Fruit fly (Drosophila melanogaster) whole organism, embryonic: ENCODE data around the gene sqh.

Source experiments
- Antp ChIP-seq: fragments of 200-800 bp; sonication (Bioruptor generic); optimal IDR thresholded peaks from 3 replicates; lab custom pipeline; 2016; ENCODE audit warnings: missing biosample characterization, missing genetic modification characterization
- CG10321 ChIP-seq: fragments of 200-800 bp; sonication (Bioruptor generic); IDR thresholded peaks from 2 replicates; pipeline ENCODE4 v1.3.6; 2022; ENCODE audit warnings: missing biosample characterization, missing genetic modification characterization
- CG10431 ChIP-seq: fragments of 200-800 bp; sonication (Bioruptor generic); optimal IDR thresholded peaks from 3 replicates; lab custom pipeline; 2018; ENCODE audit warnings: missing biosample characterization, mild to moderate bottlenecking, missing genetic modification characterization
- CG11456 ChIP-seq: fragments of 200-800 bp; sonication (Bioruptor generic); IDR thresholded peaks from 3 replicates; pipeline ENCODE4 v1.3.6; 2022; ENCODE audit warnings: missing biosample characterization, missing genetic modification characterization
- CG12236 ChIP-seq: fragments of 200-800 bp; sonication (Bioruptor generic); optimal IDR thresholded peaks from 2 replicates; lab custom pipeline; 2016; ENCODE audit warnings: missing biosample characterization, missing genetic modification characterization
- CG14014 ChIP-seq: fragments of 200-800 bp; sonication (Bioruptor generic); IDR thresholded peaks from 2 replicates; pipeline ENCODE4 v1.3.6; 2022; ENCODE audit warnings: missing biosample characterization, missing genetic modification characterization
- CG15073 ChIP-seq: fragments of 200-800 bp; sonication (Bioruptor generic); optimal IDR thresholded peaks from 2 replicates; lab custom pipeline; 2016; ENCODE audit warnings: missing biosample characterization, missing genetic modification characterization
- CG15479 ChIP-seq: fragments of 200-800 bp; sonication (Bioruptor generic); optimal IDR thresholded peaks from 3 replicates; lab custom pipeline; 2019; ENCODE audit warnings: missing biosample characterization, mild to moderate bottlenecking, missing genetic modification characterization, moderate library complexity
- CG1603 ChIP-seq: fragments of 200-800 bp; sonication (Bioruptor generic); optimal IDR thresholded peaks from 2 replicates; lab custom pipeline; 2019; ENCODE audit warnings: missing biosample characterization, mild to moderate bottlenecking, missing genetic modification characterization, moderate library complexity
- CG17328 ChIP-seq: fragments of 200-800 bp; sonication (Bioruptor generic); IDR thresholded peaks from 2 replicates; pipeline ENCODE4 v1.3.6; 2022; ENCODE audit warnings: missing biosample characterization, missing genetic modification characterization
- CG18476 ChIP-seq: fragments of 200-800 bp; sonication (Bioruptor generic); optimal IDR thresholded peaks from 2 replicates; lab custom pipeline; 2016; ENCODE audit warnings: missing biosample characterization, mild to moderate bottlenecking, missing genetic modification characterization
- CG2875 ChIP-seq: fragments of 200-800 bp; sonication (Bioruptor generic); optimal IDR thresholded peaks from 2 replicates; lab custom pipeline; 2017; ENCODE audit warnings: missing biosample characterization, mild to moderate bottlenecking, missing genetic modification characterization, missing genetic modification reagents
- CG30403 ChIP-seq: fragments of 200-800 bp; sonication (Bioruptor generic); optimal IDR thresholded peaks from 3 replicates; lab custom pipeline; 2016; ENCODE audit warnings: missing biosample characterization, missing genetic modification characterization
- CG31365 ChIP-seq: fragments of 200-800 bp; sonication (Bioruptor generic); optimal IDR thresholded peaks from 2 replicates; lab custom pipeline; 2018; ENCODE audit warnings: missing biosample characterization, mild to moderate bottlenecking, missing genetic modification characterization
- CG32532 ChIP-seq: fragments of 200-800 bp; sonication (Bioruptor generic); IDR thresholded peaks from 2 replicates; pipeline ENCODE4 v1.3.6; 2022; ENCODE audit warnings: missing biosample characterization, missing genetic modification characterization
- CG32772 ChIP-seq: fragments of 200-800 bp; sonication (Bioruptor generic); IDR thresholded peaks from 2 replicates; pipeline ENCODE4 v1.3.6; 2022; ENCODE audit warnings: missing biosample characterization, missing genetic modification characterization
- CG33557 ChIP-seq: fragments of 200-800 bp; sonication (Bioruptor generic); optimal IDR thresholded peaks from 2 replicates; lab custom pipeline; 2019; ENCODE audit warnings: missing biosample characterization, mild to moderate bottlenecking, missing genetic modification characterization, moderate library complexity
- CG6175 ChIP-seq: fragments of 200-800 bp; sonication (Bioruptor generic); IDR thresholded peaks from 3 replicates; pipeline ENCODE4 v1.3.6; 2022; ENCODE audit warnings: missing biosample characterization, missing genetic modification characterization
- CG6272 ChIP-seq: fragments of 200-800 bp; sonication (Bioruptor generic); IDR thresholded peaks from 2 replicates; pipeline ENCODE4 v1.3.6; 2022; ENCODE audit warnings: missing biosample characterization, missing genetic modification characterization
- CG6689 ChIP-seq: fragments of 200-800 bp; sonication (Bioruptor generic); IDR thresholded peaks from 2 replicates; pipeline ENCODE4 v1.3.6; 2022; ENCODE audit warnings: missing biosample characterization, missing genetic modification characterization
- CG6813 ChIP-seq: fragments of 200-800 bp; sonication (Bioruptor generic); optimal IDR thresholded peaks from 2 replicates; lab custom pipeline; 2017; ENCODE audit warnings: missing biosample characterization, missing genetic modification characterization, mild to moderate bottlenecking, moderate library complexity, missing genetic modification reagents
- CG9727 ChIP-seq: fragments of 200-800 bp; sonication (Bioruptor generic); optimal IDR thresholded peaks from 3 replicates; lab custom pipeline; 2017; ENCODE audit warnings: missing biosample characterization, mild to moderate bottlenecking, missing genetic modification characterization
- CG9797 ChIP-seq: fragments of 200-800 bp; sonication (Bioruptor generic); optimal IDR thresholded peaks from 3 replicates; lab custom pipeline; 2018; ENCODE audit warnings: missing biosample characterization, mild to moderate bottlenecking, missing genetic modification characterization
- CG9932 ChIP-seq: fragments of 200-800 bp; sonication (Bioruptor generic); IDR thresholded peaks from 2 replicates; pipeline ENCODE4 v1.3.6; 2022; ENCODE audit warnings: missing biosample characterization, missing genetic modification characterization
- HHEX ChIP-seq: fragments of 200-800 bp; sonication (Bioruptor generic); optimal IDR thresholded peaks from 3 replicates; lab custom pipeline; 2017; ENCODE audit warnings: missing biosample characterization, mild to moderate bottlenecking, missing genetic modification characterization, missing genetic modification reagents
- Hey ChIP-seq: fragments of 200-800 bp; sonication (Bioruptor generic); optimal IDR thresholded peaks from 3 replicates; lab custom pipeline; 2018; ENCODE audit warnings: missing biosample characterization, mild to moderate bottlenecking, missing genetic modification characterization
- HmgZ ChIP-seq: fragments of 200-800 bp; sonication (Bioruptor generic); optimal IDR thresholded peaks from 2 replicates; lab custom pipeline; 2018; ENCODE audit warnings: missing biosample characterization, mild to moderate bottlenecking, missing genetic modification characterization
- Nf-YB ChIP-seq: fragments of 200-800 bp; sonication (Bioruptor generic); optimal IDR thresholded peaks from 3 replicates; lab custom pipeline; 2019; ENCODE audit warnings: missing biosample characterization, mild to moderate bottlenecking, missing genetic modification characterization, moderate library complexity
- Rx ChIP-seq: fragments of 200-800 bp; sonication (Bioruptor generic); IDR thresholded peaks from 2 replicates; pipeline ENCODE4 v1.3.6; 2022; ENCODE audit warnings: missing biosample characterization, missing genetic modification characterization
- Sox102F ChIP-seq: fragments of 200-800 bp; sonication (Bioruptor generic); optimal IDR thresholded peaks from 2 replicates; lab custom pipeline; 2018; ENCODE audit warnings: missing biosample characterization, mild to moderate bottlenecking, missing genetic modification characterization, moderate library complexity
- Stat92E ChIP-seq, 3 experiments: fragments of >200 bp in 2 of 3; fragments of 200-800 bp in 1 of 3; sonication (Bioruptor generic) in 1 of 3; optimal IDR thresholded peaks; 2 replicates each; lab custom pipeline; 2017 to 2019; ENCODE audit warnings: missing biosample characterization in 3 of 3, missing genetic modification characterization in 3 of 3, mild to moderate bottlenecking in 1 of 3, moderate library complexity in 1 of 3
- Taf1 ChIP-seq: fragments of 200-800 bp; sonication (Bioruptor generic); IDR thresholded peaks from 2 replicates; pipeline ENCODE4 v1.3.6; 2022; ENCODE audit warnings: missing biosample characterization, missing genetic modification characterization
- Xrp1 ChIP-seq: fragments of 200-800 bp; sonication (Bioruptor generic); IDR thresholded peaks from 2 replicates; pipeline ENCODE4 v1.3.6; 2022; ENCODE audit warnings: missing biosample characterization, missing genetic modification characterization
- caup ChIP-seq: fragments of 200-800 bp; sonication (Bioruptor generic); optimal IDR thresholded peaks from 3 replicates; lab custom pipeline; 2017; ENCODE audit warnings: missing biosample characterization, mild to moderate bottlenecking, missing genetic modification characterization, moderate library complexity; ENCODE audit not compliant: severe bottlenecking
- chif ChIP-seq, 2 experiments: fragments of 200-800 bp; sonication (Bioruptor generic); optimal IDR thresholded peaks; 3 replicates each; lab custom pipeline; 2016; ENCODE audit warnings: missing biosample characterization in 2 of 2, missing genetic modification characterization in 2 of 2
- crc ChIP-seq: fragments of 200-800 bp; sonication (Bioruptor generic); optimal IDR thresholded peaks from 2 replicates; lab custom pipeline; 2016; ENCODE audit warnings: missing biosample characterization, missing genetic modification characterization
- dmrt11E ChIP-seq: fragments of 200-800 bp; sonication (Bioruptor generic); optimal IDR thresholded peaks from 3 replicates; lab custom pipeline; 2018; ENCODE audit warnings: missing biosample characterization, mild to moderate bottlenecking, missing genetic modification characterization, moderate library complexity
- dysf ChIP-seq: fragments of 200-800 bp; sonication (Bioruptor generic); IDR thresholded peaks from 3 replicates; pipeline ENCODE4 v1.3.6; 2022; ENCODE audit warnings: missing biosample characterization, missing genetic modification characterization
- en ChIP-seq: fragments of 200-800 bp; sonication (Bioruptor generic); optimal IDR thresholded peaks from 2 replicates; lab custom pipeline; 2016; ENCODE audit warnings: missing biosample characterization, missing genetic modification characterization
- gsb ChIP-seq: fragments of 200-800 bp; sonication (Bioruptor generic); IDR thresholded peaks from 2 replicates; pipeline ENCODE4 v1.3.6; 2022; ENCODE audit warnings: missing biosample characterization, missing genetic modification characterization
- hb ChIP-seq: fragments of 200-800 bp; sonication (Bioruptor generic); IDR thresholded peaks from 3 replicates; pipeline ENCODE4 v1.3.6; 2022; ENCODE audit warnings: missing biosample characterization, missing genetic modification characterization; ENCODE audit not compliant: partially characterized antibody
- ind ChIP-seq: fragments of 200-800 bp; sonication (Bioruptor generic); optimal IDR thresholded peaks from 3 replicates; lab custom pipeline; 2016; ENCODE audit warnings: missing biosample characterization, missing genetic modification characterization
- jigr1 ChIP-seq: fragments of 200-800 bp; sonication (Bioruptor generic); IDR thresholded peaks from 3 replicates; pipeline ENCODE4 v1.3.6; 2022; ENCODE audit warnings: missing biosample characterization, missing genetic modification characterization
- kni ChIP-seq: fragments of 200-800 bp; sonication (Bioruptor generic); optimal IDR thresholded peaks from 3 replicates; lab custom pipeline; 2017; ENCODE audit warnings: mild to moderate bottlenecking, missing biosample characterization, missing genetic modification reagents, missing genetic modification characterization
- lab ChIP-seq: fragments of 200-800 bp; sonication (Bioruptor generic); optimal IDR thresholded peaks from 3 replicates; lab custom pipeline; 2017; ENCODE audit warnings: missing biosample characterization, missing genetic modification characterization, mild to moderate bottlenecking, moderate library complexity, missing genetic modification reagents
- nau ChIP-seq: fragments of 200-800 bp; sonication (Bioruptor generic); optimal IDR thresholded peaks from 3 replicates; lab custom pipeline; 2017; ENCODE audit warnings: missing biosample characterization, mild to moderate bottlenecking, missing genetic modification characterization, missing genetic modification reagents
- peb ChIP-seq: fragments of 200-800 bp; sonication (Bioruptor generic); IDR thresholded peaks from 2 replicates; pipeline ENCODE4 v1.3.6; 2022; ENCODE audit warnings: missing biosample characterization, missing genetic modification characterization
- pho ChIP-seq: fragments of 200-800 bp; sonication (Bioruptor generic); optimal IDR thresholded peaks from 2 replicates; lab custom pipeline; 2016; ENCODE audit warnings: missing biosample characterization, missing genetic modification characterization
- pros ChIP-seq: fragments of 200-800 bp; sonication (Bioruptor generic); optimal IDR thresholded peaks from 3 replicates; lab custom pipeline; 2019; ENCODE audit warnings: missing biosample characterization, mild to moderate bottlenecking, missing genetic modification characterization, moderate library complexity
- ro ChIP-seq: fragments of 200-800 bp; sonication (Bioruptor generic); IDR thresholded peaks from 2 replicates; pipeline ENCODE4 v1.3.6; 2022; ENCODE audit warnings: missing biosample characterization, missing genetic modification characterization

sqh gene

dm6 chrX:6265456-6265877 lies 40.5 kb upstream of the sqh start (continued):
- TF ChIP-seq CG6272 (GFP tag; lab: Robert Waterston, UW) (peak; percentile 83), HmgZ (tag; lab: Kevin White, UChicago) (peak; percentile 96), peb (peak; percentile 87), crc (GFP tag; lab: Kevin White, UChicago) (peak; percentile 95), jigr1 (GFP tag; lab: Robert Waterston, UW) (peak; percentile 93), CG6689 (GFP tag; lab: Robert Waterston, UW) (peak; percentile 97), CG18476 (GFP tag; lab: Kevin White, UChicago) (peak; percentile 95), CG10321 (GFP tag; lab: Robert Waterston, UW) (peak; percentile 67), CG2875 (GFP tag; lab: Kevin White, UChicago) (peak; percentile 97), Hey (tag; lab: Kevin White, UChicago) (peak; percentile 66), en (GFP tag; lab: Kevin White, UChicago) (peak; percentile 96), hb (GFP tag; lab: Robert Waterston, UW) (0 out of 3 replicates have a peak, but pooled peaks have one; percentile 36), kni (GFP tag; lab: Kevin White, UChicago) (peak; percentile 71), Sox102F (GFP tag; lab: Kevin White, UChicago) (peak; percentile 99), CG30403 (peak; percentile 98), pho (GFP tag; lab: Kevin White, UChicago) (peak; percentile 91), CG15073 (GFP tag; lab: Kevin White, UChicago) (peak; percentile 82), CG11456 (peak; percentile 88), Rx (GFP tag; lab: Robert Waterston, UW) (peak; percentile 91), dysf (GFP tag; lab: Robert Waterston, UW) (peak; percentile 96), Antp (GFP tag; lab: Kevin White, UChicago) (peak; percentile 96), Taf1 (GFP tag; lab: Robert Waterston, UW) (peak; percentile 69), CG15479 (GFP tag; lab: Kevin White, UChicago) (no peak), CG6175 (GFP tag; lab: Robert Waterston, UW) (peak; percentile 73), CG12236 (GFP tag; lab: Kevin White, UChicago) (peak; percentile 96), caup (peak; percentile 92), CG31365 (tag; lab: Kevin White, UChicago) (peak; percentile 86), CG1603 (tag; lab: Kevin White, UChicago) (peak; percentile 93), Stat92E (GFP tag; optimal IDR thresholded peaks at IDR 0.05; lab: Kevin White, UChicago) (peak in 1 of 3 experiments; percentile 83), CG6813 (peak; percentile 93), CG14014 (GFP tag; lab: Robert Waterston, UW) (peak; percentile 91), chif (GFP tag; optimal IDR thresholded peaks at IDR 0.05; lab: Kevin White, UChicago) (peak; percentile 96), ind (peak; percentile 95), Nf-YB (GFP tag; lab: Kevin White, UChicago) (peak; percentile 85), dmrt11E (tag; lab: Kevin White, UChicago) (peak; percentile 90), CG32532 (peak; percentile 86), HHEX (GFP tag; lab: Kevin White, UChicago) (peak; percentile 95), nau (GFP tag; lab: Kevin White, UChicago) (peak; percentile 97), CG32772 (GFP tag; lab: Robert Waterston, UW) (peak; percentile 95), CG9727 (GFP tag; lab: Kevin White, UChicago) (peak; percentile 96), ro (GFP tag; lab: Robert Waterston, UW) (peak; percentile 83), CG9932 (GFP tag; lab: Robert Waterston, UW) (peak; percentile 81), lab (GFP tag; lab: Kevin White, UChicago) (peak; percentile 95), CG17328 (GFP tag; lab: Robert Waterston, UW) (peak; percentile 94), CG9797 (GFP tag; lab: Kevin White, UChicago) (peak; percentile 35), Xrp1 (GFP tag; lab: Robert Waterston, UW) (peak; percentile 96), gsb (GFP tag; lab: Robert Waterston, UW) (peak; percentile 89), CG33557 (GFP tag; lab: Kevin White, UChicago) (peak; percentile 65), CG10431 (GFP tag; lab: Kevin White, UChicago) (peak; percentile 50), pros (GFP tag; lab: Kevin White, UChicago) (no peak)
